Worm (Caenorhabditis elegans) whole organism, L4 larva: ENCODE measurements around the gene Y39E4A.1.

Experiments used
- daf-19 ChIP-seq: fragments of 200-800 bp; sonication (Bioruptor generic); conservative IDR thresholded peaks from 2 replicates; pipeline ENCODE4 v1.3.6; 2022; ENCODE audit warnings: missing genetic modification characterization, missing compliant biosample characterization
- fkh-10 ChIP-seq: fragments of 150-350 bp; optimal IDR thresholded peaks from 2 replicates; lab custom pipeline; 2014; ENCODE audit warnings: missing biosample characterization, missing genetic modification reagents, missing genetic modification characterization
- nhr-11 ChIP-seq: fragments of 150-350 bp; optimal IDR thresholded peaks from 2 replicates; lab custom pipeline; 2014; ENCODE audit warnings: missing biosample characterization, missing genetic modification characterization
- nhr-237 ChIP-seq: sonication (generic microtip); optimal IDR thresholded peaks from 2 replicates; lab custom pipeline; 2017; ENCODE audit warnings: missing biosample characterization, missing genetic modification characterization
- nhr-76 ChIP-seq: fragments of 150-350 bp; optimal IDR thresholded peaks from 2 replicates; lab custom pipeline; 2014; ENCODE audit warnings: missing biosample characterization, missing genetic modification characterization
- nhr-77 ChIP-seq: fragments of 150-350 bp; optimal IDR thresholded peaks from 2 replicates; lab custom pipeline; 2014; ENCODE audit warnings: missing biosample characterization, missing genetic modification characterization
- saeg-2 ChIP-seq: fragments of 200-800 bp; sonication (Bioruptor generic); IDR thresholded peaks from 2 replicates; pipeline ENCODE4 v1.3.6; 2022; ENCODE audit warnings: missing genetic modification reagents, missing genetic modification characterization, missing compliant biosample characterization
- skn-1 ChIP-seq: fragments of 150-350 bp; optimal IDR thresholded peaks from 2 replicates; lab custom pipeline; 2014; ENCODE audit warnings: missing biosample characterization, missing genetic modification characterization
- snpc-4 ChIP-seq: fragments of 150-350 bp; optimal IDR thresholded peaks from 2 replicates; lab custom pipeline; 2014; ENCODE audit warnings: missing biosample characterization, missing genetic modification characterization
- unc-62 ChIP-seq, 3 experiments: fragments of 150-350 bp in 1 of 3; sonication (generic microtip); optimal IDR thresholded peaks in 2 of 3; peaks in 1 of 3; 1 replicate in 1 of 3; 2 replicates in 2 of 3; lab custom pipeline; 2014 to 2017; ENCODE audit warnings: missing biosample characterization in 3 of 3, missing genetic modification characterization in 3 of 3, missing genetic modification reagents in 3 of 3, missing genotype in 1 of 3

DNA sequence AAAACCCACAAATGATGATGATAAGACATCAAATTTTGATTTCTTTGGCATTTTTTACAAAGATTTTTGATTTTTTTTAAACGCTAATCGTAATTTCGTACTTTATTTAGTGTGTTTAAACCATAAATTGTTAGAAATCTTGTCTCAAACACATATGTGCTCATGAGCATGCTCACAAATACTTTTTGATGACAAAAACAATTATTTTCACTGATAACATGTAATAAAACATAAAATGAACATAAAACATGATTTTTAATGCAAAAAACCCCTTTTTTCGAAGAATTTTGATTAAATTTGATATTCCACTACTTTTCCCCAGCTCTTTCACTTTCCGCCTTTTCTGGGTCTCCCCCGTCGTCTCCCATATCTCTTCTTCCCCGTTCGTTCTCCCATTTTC, 18.4 kb upstream of the Y39E4A.1 start:
- no peak for TF ChIP-seq skn-1
- no peak for TF ChIP-seq nhr-11
- TF ChIP-seq nhr-77 (tag; lab: Kevin White, UChicago), result no peak
- no peak for TF ChIP-seq nhr-237 (tag; lab: Kevin White, UChicago)
- TF ChIP-seq nhr-76, result no peak
- TF ChIP-seq unc-62 (GFP tag; optimal IDR thresholded peaks at IDR 0.05 in 1 of 2; lab: Kevin White, UChicago), result no peak
- TF ChIP-seq unc-62 (tag; optimal IDR thresholded peaks at IDR 0.05; lab: Kevin White, UChicago), result no peak
- TF ChIP-seq fkh-10 (GFP tag; lab: Kevin White, UChicago), result no peak
- no peak for TF ChIP-seq snpc-4 (tag; lab: Kevin White, UChicago)
- no peak for TF ChIP-seq saeg-2 (GFP tag; lab: Robert Waterston, UW)
- no peak for TF ChIP-seq daf-19
